Fruit fly (Drosophila melanogaster): Measurements from ENCODE around the gene CG6974.

- TF ChIP-seq usp (GFP tag; optimal IDR thresholded peaks at IDR 0.05) (no peak), pan (optimal IDR thresholded peaks at IDR 0.05) (no peak), Dll (optimal IDR thresholded peaks at IDR 0.05) (no peak), CG8478 (optimal IDR thresholded peaks at IDR 0.05) (no peak), EcR (GFP tag; optimal IDR thresholded peaks at IDR 0.05) (no peak)
Measured at dm6 chr3R:15125796-15126195, 46.7 kb upstream of the CG6974 start.

Data from whole organism.